Worm (Caenorhabditis elegans) whole organism, late embryonic: ENCODE results near the gene str-150.
A peak's percentile ranks its signal among the peaks of the same experiment; 100 is the strongest.

Source experiments
- T23F11.4 ChIP-seq: fragments of 200-800 bp; sonication (Bioruptor generic); optimal IDR thresholded peaks from 2 replicates; lab custom pipeline; 2018; ENCODE audit warnings: mild to moderate bottlenecking, missing genetic modification characterization, missing compliant biosample characterization
- ama-1 ChIP-seq: fragments of 150-350 bp; optimal IDR thresholded peaks from 2 replicates; lab custom pipeline; 2014
- ceh-6 ChIP-seq: fragments of 200-800 bp; sonication (Bioruptor generic); optimal IDR thresholded peaks from 2 replicates; lab custom pipeline; 2018; ENCODE audit warnings: mild to moderate bottlenecking, missing genetic modification characterization, missing compliant biosample characterization
- nhr-11 ChIP-seq: fragments of 150-350 bp; optimal IDR thresholded peaks from 2 replicates; lab custom pipeline; 2014; ENCODE audit warnings: missing biosample characterization, missing genetic modification characterization
- nhr-232 ChIP-seq: sonication (generic microtip); optimal IDR thresholded peaks from 2 replicates; lab custom pipeline; 2016; ENCODE audit warnings: missing genetic modification characterization, missing compliant biosample characterization
- pqm-1 ChIP-seq: sonication (generic microtip); optimal IDR thresholded peaks from 2 replicates; lab custom pipeline; 2016; ENCODE audit warnings: missing genetic modification characterization, missing compliant biosample characterization
- rnt-1 ChIP-seq: sonication (generic microtip); optimal IDR thresholded peaks from 2 replicates; lab custom pipeline; 2016; ENCODE audit warnings: missing genetic modification characterization, missing compliant biosample characterization

DNA sequence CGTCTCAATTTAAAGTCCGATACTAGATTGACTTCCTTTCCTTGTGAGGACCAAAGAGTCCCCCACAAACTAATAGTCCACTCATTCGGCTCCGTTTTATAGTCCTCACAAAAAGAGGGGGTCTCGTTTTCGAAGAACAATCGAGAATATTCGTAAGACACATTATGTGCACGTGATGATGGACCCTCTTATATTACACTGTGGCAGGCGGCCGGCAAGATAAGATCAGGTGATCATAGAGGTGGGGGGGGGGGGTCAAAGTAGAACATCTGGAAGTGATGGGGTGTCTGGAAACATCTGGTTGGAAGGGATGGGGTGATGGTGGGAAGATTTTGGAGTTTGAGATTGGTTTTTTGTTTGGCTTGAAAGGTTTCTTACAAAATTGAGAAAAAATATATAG lies 15.4 kb downstream of the str-150 start:
- TF ChIP-seq ama-1 (lab: Kevin White, UChicago) (no peak), nhr-11 (tag; lab: Kevin White, UChicago) (no peak), rnt-1 (tag; lab: Kevin White, UChicago) (peak; percentile 13), ceh-6 (no peak), pqm-1 (tag; lab: Kevin White, UChicago) (no peak), T23F11.4 (GFP tag; lab: Kevin White, UChicago) (no peak), nhr-232 (tag; lab: Kevin White, UChicago) (no peak)
